Worm (Caenorhabditis elegans): ENCODE data around the gene ZC395.11.

The ZC395.11 gene

ce11 chrIII:5321661-5322060, 35.6 kb upstream of the ZC395.11 start, which contains the start of gene F52C9.3:
F52C9.3 (plus strand) TSS chrIII:5321885.
- TF ChIP-seq mes-2 (tag; optimal IDR thresholded peaks at IDR 0.05; ENCODE audit: poor library complexity, severe bottlenecking) (peak; percentile 1), unc-62 (GFP tag; optimal IDR thresholded peaks at IDR 0.05 in 1 of 2) (peak in 1 of 2 experiments; percentile 42), unc-62 (tag; optimal IDR thresholded peaks at IDR 0.05) (no peak), aha-1 (tag) (peak; percentile 80), F44E2.7 (GFP tag; IDR thresholded peaks at IDR 0.05) (no peak), T26A8.4 (GFP tag; IDR thresholded peaks at IDR 0.05) (0 out of 2 replicates have a peak, but pooled peaks have one; percentile 39), Y48G9A.11 (GFP tag; IDR thresholded peaks at IDR 0.05) (no peak), F37D6.2 (tag; optimal IDR thresholded peaks at IDR 0.05) (no peak), set-16 (GFP tag; IDR thresholded peaks at IDR 0.05) (no peak), ceh-44 (GFP tag; IDR thresholded peaks at IDR 0.05) (no peak), dmd-9 (GFP tag; IDR thresholded peaks at IDR 0.05) (no peak), ama-1 (optimal IDR thresholded peaks at IDR 0.05) (peak; percentile 82), daf-16 (GFP tag; optimal IDR thresholded peaks at IDR 0.05) (no peak), daf-16 (tag; optimal IDR thresholded peaks at IDR 0.05) (peak; percentile 23)

- no peak for TF ChIP-seq daf-16 (GFP tag; optimal IDR thresholded peaks at IDR 0.05)
- peak; percentile 43 for TF ChIP-seq daf-16 (tag; optimal IDR thresholded peaks at IDR 0.05)
- no peak for TF ChIP-seq F26F4.8 (GFP tag; conservative IDR thresholded peaks at IDR 0.05)
- TF ChIP-seq dve-1 (tag; optimal IDR thresholded peaks at IDR 0.05; ENCODE audit: insufficient read depth), result peak; percentile 42
- peak; percentile 46 for TF ChIP-seq hlh-30 (tag; optimal IDR thresholded peaks at IDR 0.05; ENCODE audit: insufficient read depth)
- no peak for TF ChIP-seq hmg-1.1 (GFP tag; IDR thresholded peaks at IDR 0.05)
Observed at ce11 chrIII:5318610-5319009, 32.5 kb upstream of the ZC395.11 start.

- TF ChIP-seq tra-1 (GFP tag; IDR thresholded peaks at IDR 0.05) (no peak), daf-8 (GFP tag; IDR thresholded peaks at IDR 0.05) (no peak), arid-1 (GFP tag; conservative IDR thresholded peaks at IDR 0.05) (0 out of 2 replicates have a peak, but pooled peaks have one; percentile 12)
Observed at ce11 chrIII:5310940-5311339, 24.8 kb upstream of the ZC395.11 start, which contains the start of gene pqe-1. pqe-1 (plus strand) TSS chrIII:5311240.

- TF ChIP-seq nhr-76 (tag; optimal IDR thresholded peaks at IDR 0.05) (no peak), set-16 (GFP tag; IDR thresholded peaks at IDR 0.05) (peak; percentile 57), F26F4.8 (GFP tag; conservative IDR thresholded peaks at IDR 0.05) (no peak), pha-4 (GFP tag; IDR thresholded peaks at IDR 0.05) (0 out of 2 replicates have a peak, but pooled peaks have one; percentile 17), pha-4 (tag; optimal IDR thresholded peaks at IDR 0.05) (no peak)
Observed at ce11 chrIII:5310403-5310802, 24.3 kb upstream of the ZC395.11 start.

- TF ChIP-seq dve-1 (tag; optimal IDR thresholded peaks at IDR 0.05; ENCODE audit: insufficient read depth) (peak; percentile 42), hif-1 (tag; optimal IDR thresholded peaks at IDR 0.05) (peak in 1 of 2 experiments; percentile 87), mep-1 (tag; optimal IDR thresholded peaks at IDR 0.05) (peak; percentile 41), nhr-102 (tag; optimal IDR thresholded peaks at IDR 0.05) (no peak), dmd-8 (GFP tag; IDR thresholded peaks at IDR 0.05) (no peak), nhr-6 (tag; optimal IDR thresholded peaks at IDR 0.05) (peak; percentile 37), zag-1 (tag; optimal IDR thresholded peaks at IDR 0.05) (no peak), Y48G9A.11 (GFP tag; IDR thresholded peaks at IDR 0.05) (no peak), ztf-11 (tag; optimal IDR thresholded peaks at IDR 0.05) (no peak), lsy-2 (tag; optimal IDR thresholded peaks at IDR 0.05) (peak in 1 of 2 experiments; percentile 74), mxl-3 (GFP tag; optimal IDR thresholded peaks at IDR 0.05) (peak; percentile 34), spr-3 (GFP tag; optimal IDR thresholded peaks at IDR 0.05) (no peak), aha-1 (tag) (peak; percentile 47), nhr-76 (tag; optimal IDR thresholded peaks at IDR 0.05) (no peak), hlh-11 (tag; optimal IDR thresholded peaks at IDR 0.05) (peak; percentile 16), zfp-2 (tag; optimal IDR thresholded peaks at IDR 0.05) (no peak), ceh-28 (tag; optimal IDR thresholded peaks at IDR 0.05) (peak; percentile 20), ZK337.2 (GFP tag; IDR thresholded peaks at IDR 0.05) (peak; percentile 62; the same call in 1 of the 2 replicates), pqm-1 (tag; optimal IDR thresholded peaks at IDR 0.05) (no peak), daf-16 (GFP tag; optimal IDR thresholded peaks at IDR 0.05) (no peak), daf-16 (tag; optimal IDR thresholded peaks at IDR 0.05) (peak; percentile 30), fkh-10 (GFP tag; optimal IDR thresholded peaks at IDR 0.05) (peak; percentile 22), T26A8.4 (GFP tag; IDR thresholded peaks at IDR 0.05) (peak; percentile 23; the same call in 1 of the 2 replicates), snpc-1.2 (GFP tag; IDR thresholded peaks at IDR 0.05) (no peak), hmg-1.1 (GFP tag; IDR thresholded peaks at IDR 0.05) (0 out of 2 replicates have a peak, but pooled peaks have one; percentile 32), ama-1 (optimal IDR thresholded peaks at IDR 0.05) (peak; percentile 65), dpl-1 (GFP tag; optimal IDR thresholded peaks at IDR 0.05) (peak; percentile 91), madf-5 (GFP tag; IDR thresholded peaks at IDR 0.05) (no peak)
Observed at ce11 chrIII:5308278-5308677, 22.2 kb upstream of the ZC395.11 start, which contains the start of gene mog-3. mog-3 (plus strand) TSS chrIII:5308596.

Measured in whole organism, L4 larva.